Worm (Caenorhabditis elegans) whole organism, L3 larva: ENCODE data around the gene sulp-4.

Experiments used
- R02D3.7 ChIP-seq: fragments of 150-350 bp; optimal IDR thresholded peaks from 2 replicates; lab custom pipeline; 2014; ENCODE audit warnings: missing biosample characterization, missing genetic modification characterization
- ZK546.5 ChIP-seq: sonication (generic microtip); optimal IDR thresholded peaks from 2 replicates; lab custom pipeline; 2017; ENCODE audit warnings: missing biosample characterization, missing genetic modification characterization
- aly-2 ChIP-seq: fragments of 150-350 bp; optimal IDR thresholded peaks from 2 replicates; lab custom pipeline; 2014; ENCODE audit warnings: missing biosample characterization, missing genetic modification characterization
- ama-1 ChIP-seq: fragments of 150-350 bp; optimal IDR thresholded peaks from 2 replicates; lab custom pipeline; 2018
- ceh-16 ChIP-seq: sonication (generic microtip); optimal IDR thresholded peaks from 2 replicates; lab custom pipeline; 2017; ENCODE audit warnings: missing biosample characterization, missing genetic modification characterization
- ceh-28 ChIP-seq: fragments of 150-350 bp; optimal IDR thresholded peaks from 2 replicates; lab custom pipeline; 2014; ENCODE audit warnings: missing biosample characterization, missing genetic modification reagents, missing genetic modification characterization
- ceh-82 ChIP-seq: fragments of 150-350 bp; optimal IDR thresholded peaks from 2 replicates; lab custom pipeline; 2014; ENCODE audit warnings: missing biosample characterization, missing genetic modification characterization
- ceh-9 ChIP-seq: sonication (generic microtip); optimal IDR thresholded peaks from 2 replicates; lab custom pipeline; 2018; ENCODE audit warnings: missing biosample characterization, missing genetic modification characterization
- daf-12 ChIP-seq: fragments of 150-350 bp; optimal IDR thresholded peaks from 2 replicates; lab custom pipeline; 2014; ENCODE audit warnings: missing biosample characterization, missing genetic modification reagents, missing genetic modification characterization
- egl-27 ChIP-seq: sonication (generic microtip); optimal IDR thresholded peaks from 4 replicates; lab custom pipeline; 2017; ENCODE audit warnings: missing biosample characterization, missing genetic modification reagents, missing genetic modification characterization
- egl-5 ChIP-seq: fragments of 150-350 bp; optimal IDR thresholded peaks from 2 replicates; lab custom pipeline; 2017; ENCODE audit warnings: missing biosample characterization, missing genetic modification reagents, missing genetic modification characterization, inconsistent platforms
- elt-1 ChIP-seq: fragments of 150-350 bp; optimal IDR thresholded peaks from 2 replicates; lab custom pipeline; 2014; ENCODE audit warnings: missing biosample characterization, missing genetic modification characterization
- elt-2 ChIP-seq: sonication (generic microtip); optimal IDR thresholded peaks from 2 replicates; lab custom pipeline; 2016; ENCODE audit warnings: missing genetic modification reagents, mild to moderate bottlenecking, missing genetic modification characterization, missing compliant biosample characterization
- fkh-10 ChIP-seq: sonication (generic microtip); optimal IDR thresholded peaks from 2 replicates; lab custom pipeline; 2017; ENCODE audit warnings: missing biosample characterization, missing genetic modification reagents, missing genetic modification characterization
- fkh-2 ChIP-seq: fragments of 150-350 bp; optimal IDR thresholded peaks from 2 replicates; lab custom pipeline; 2014; ENCODE audit warnings: missing biosample characterization, missing genetic modification reagents, missing genetic modification characterization
- hmg-11 ChIP-seq: sonication (generic microtip); optimal IDR thresholded peaks from 2 replicates; lab custom pipeline; 2016; ENCODE audit warnings: missing genetic modification characterization, missing compliant biosample characterization
- jun-1 ChIP-seq: fragments of 150-350 bp; optimal IDR thresholded peaks from 2 replicates; lab custom pipeline; 2014; ENCODE audit warnings: missing biosample characterization, missing genetic modification reagents, missing genetic modification characterization
- lin-15B ChIP-seq: fragments of 150-350 bp; optimal IDR thresholded peaks from 2 replicates; lab custom pipeline; 2014; ENCODE audit warnings: missing biosample characterization, missing genetic modification characterization
- lin-39 ChIP-seq: fragments of 150-350 bp; optimal IDR thresholded peaks from 2 replicates; lab custom pipeline; 2018; ENCODE audit warnings: missing biosample characterization, missing genetic modification reagents, missing genetic modification characterization
- lsy-12 ChIP-seq: sonication (generic microtip); optimal IDR thresholded peaks from 2 replicates; lab custom pipeline; 2016; ENCODE audit warnings: mild to moderate bottlenecking, missing genetic modification characterization, missing compliant biosample characterization
- nfya-1 ChIP-seq: sonication (generic microtip); optimal IDR thresholded peaks from 2 replicates; lab custom pipeline; 2017; ENCODE audit warnings: missing genetic modification characterization, mild to moderate bottlenecking, missing compliant biosample characterization, antibody characterized with exemption, moderate library complexity; ENCODE audit not compliant: insufficient read depth
- nhr-11 ChIP-seq: fragments of 150-350 bp; optimal IDR thresholded peaks from 2 replicates; lab custom pipeline; 2014; ENCODE audit warnings: missing biosample characterization, missing genetic modification characterization
- nhr-12 ChIP-seq: fragments of 150-350 bp; optimal IDR thresholded peaks from 2 replicates; lab custom pipeline; 2014; ENCODE audit warnings: missing biosample characterization, missing genetic modification characterization
- nhr-23 ChIP-seq: fragments of 150-350 bp; optimal IDR thresholded peaks from 2 replicates; lab custom pipeline; 2014; ENCODE audit warnings: missing biosample characterization, missing genetic modification reagents, missing genetic modification characterization
- nhr-237 ChIP-seq: fragments of 150-350 bp; optimal IDR thresholded peaks from 2 replicates; lab custom pipeline; 2014; ENCODE audit warnings: missing biosample characterization, missing genetic modification characterization
- nhr-43 ChIP-seq: sonication (generic microtip); optimal IDR thresholded peaks from 2 replicates; lab custom pipeline; 2016; ENCODE audit warnings: mild to moderate bottlenecking, missing genetic modification characterization, missing compliant biosample characterization; ENCODE audit not compliant: poor library complexity, severe bottlenecking
- nhr-67 ChIP-seq: fragments of 150-350 bp; optimal IDR thresholded peaks from 2 replicates; lab custom pipeline; 2014; ENCODE audit warnings: missing biosample characterization, missing genetic modification characterization
- nhr-76 ChIP-seq: fragments of 150-350 bp; sonication (generic microtip); optimal IDR thresholded peaks from 5 replicates; lab custom pipeline; 2014; ENCODE audit warnings: missing biosample characterization, missing genetic modification characterization
- nhr-77 ChIP-seq: fragments of 150-350 bp; optimal IDR thresholded peaks from 2 replicates; lab custom pipeline; 2014; ENCODE audit warnings: missing biosample characterization, missing genetic modification characterization
- pha-4 ChIP-seq: fragments of 150-350 bp; optimal IDR thresholded peaks from 2 replicates; lab custom pipeline; 2014; ENCODE audit warnings: missing biosample characterization, missing genetic modification reagents, missing genetic modification characterization
- pqm-1 ChIP-seq: fragments of 150-350 bp; optimal IDR thresholded peaks from 2 replicates; lab custom pipeline; 2017; ENCODE audit warnings: missing biosample characterization, missing genetic modification characterization, inconsistent platforms
- sea-2 ChIP-seq: fragments of 150-350 bp; sonication (generic microtip); optimal IDR thresholded peaks from 4 replicates; lab custom pipeline; 2014; ENCODE audit warnings: missing biosample characterization, missing genetic modification reagents, missing genetic modification characterization
- skn-1 ChIP-seq: fragments of 150-350 bp; optimal IDR thresholded peaks from 2 replicates; lab custom pipeline; 2014; ENCODE audit warnings: missing biosample characterization, missing genetic modification characterization
- snpc-4 ChIP-seq: fragments of 150-350 bp; optimal IDR thresholded peaks from 2 replicates; lab custom pipeline; 2014; ENCODE audit warnings: missing biosample characterization, missing genetic modification characterization
- unc-39 ChIP-seq: sonication (generic microtip); optimal IDR thresholded peaks from 4 replicates; lab custom pipeline; 2017; ENCODE audit warnings: missing biosample characterization, missing genetic modification characterization
- unc-62 ChIP-seq: fragments of 150-350 bp; sonication (generic microtip); optimal IDR thresholded peaks from 4 replicates; lab custom pipeline; 2014; ENCODE audit warnings: missing biosample characterization, missing genetic modification reagents, missing genetic modification characterization
- zag-1 ChIP-seq: fragments of 150-350 bp; optimal IDR thresholded peaks from 2 replicates; lab custom pipeline; 2014; ENCODE audit warnings: missing biosample characterization, missing genetic modification characterization
- ztf-11 ChIP-seq: fragments of 150-350 bp; optimal IDR thresholded peaks from 2 replicates; lab custom pipeline; 2014; ENCODE audit warnings: missing biosample characterization, missing genetic modification characterization

Gene sulp-4

ce11 chrV:11875060-11875459 is at the start of gene sulp-4:
Gene sulp-4 (plus strand): TSS chrV:11875360.
- no peak for TF ChIP-seq nhr-11 (tag; lab: Kevin White, UChicago)
- TF ChIP-seq ztf-11: no peak
- no peak for TF ChIP-seq elt-2 (tag; lab: Kevin White, UChicago)
- no peak for TF ChIP-seq ama-1 (lab: Kevin White, UChicago)
- no peak for TF ChIP-seq skn-1 (tag; lab: Kevin White, UChicago)
- no peak for TF ChIP-seq fkh-2 (tag; lab: Kevin White, UChicago)

- TF ChIP-seq zag-1: no peak
- peak; percentile 51 for TF ChIP-seq elt-2 (tag; lab: Kevin White, UChicago)
- no peak for TF ChIP-seq nhr-11 (tag; lab: Kevin White, UChicago)
- no peak for TF ChIP-seq egl-5 (tag; lab: Kevin White, UChicago)
- no peak for TF ChIP-seq nhr-237 (tag; lab: Kevin White, UChicago)
- TF ChIP-seq R02D3.7 (tag; lab: Kevin White, UChicago): no peak
- no peak for TF ChIP-seq nhr-12
Measured at ce11 chrV:11825662-11826061, 49.5 kb upstream of the sulp-4 start, which contains the start of gene D2023.4. Gene D2023.4 (minus strand): TSS chrV:11825762.

DNA sequence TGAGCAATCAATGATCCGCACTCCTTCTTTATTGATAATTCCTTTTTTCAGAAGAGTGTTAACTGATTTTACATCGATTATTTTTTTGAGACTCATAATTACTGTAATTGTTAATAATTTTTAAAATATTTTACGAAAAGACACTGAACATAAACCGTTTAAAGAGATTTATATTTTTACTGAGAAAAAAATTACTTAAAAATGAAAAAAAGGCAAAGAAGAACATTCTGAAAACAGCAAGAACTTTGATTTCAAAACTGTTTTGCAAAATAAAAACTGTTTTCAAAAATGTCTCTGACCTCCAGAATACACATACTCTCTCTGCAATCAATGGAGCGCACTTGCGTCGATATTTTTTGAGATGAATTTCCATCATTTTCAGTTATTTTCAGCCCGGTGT is 48.2 kb upstream of the sulp-4 start, which contains the start of the genes mpst-1 and D2023.6:
TSS of gene mpst-1 (minus strand) at position 101 of the 400 bp plus-strand sequence.
TSS of gene D2023.6 (plus strand) at position 388 of the 400 bp plus-strand sequence.
- TF ChIP-seq pha-4 (tag; lab: Kevin White, UChicago) (no peak), sea-2 (GFP tag; lab: Kevin White, UChicago) (no peak), unc-62 (GFP tag; lab: Kevin White, UChicago) (no peak), ceh-82 (no peak), nfya-1 (tag; lab: Kevin White, UChicago) (peak; percentile 37), elt-1 (no peak), nhr-76 (no peak), daf-12 (tag; lab: Kevin White, UChicago) (no peak), fkh-10 (GFP tag; lab: Kevin White, UChicago) (no peak), egl-5 (tag; lab: Kevin White, UChicago) (no peak), unc-39 (tag; lab: Kevin White, UChicago) (no peak), jun-1 (no peak), snpc-4 (tag; lab: Kevin White, UChicago) (no peak), nhr-23 (peak; percentile 3), aly-2 (tag; lab: Kevin White, UChicago) (no peak)

DNA sequence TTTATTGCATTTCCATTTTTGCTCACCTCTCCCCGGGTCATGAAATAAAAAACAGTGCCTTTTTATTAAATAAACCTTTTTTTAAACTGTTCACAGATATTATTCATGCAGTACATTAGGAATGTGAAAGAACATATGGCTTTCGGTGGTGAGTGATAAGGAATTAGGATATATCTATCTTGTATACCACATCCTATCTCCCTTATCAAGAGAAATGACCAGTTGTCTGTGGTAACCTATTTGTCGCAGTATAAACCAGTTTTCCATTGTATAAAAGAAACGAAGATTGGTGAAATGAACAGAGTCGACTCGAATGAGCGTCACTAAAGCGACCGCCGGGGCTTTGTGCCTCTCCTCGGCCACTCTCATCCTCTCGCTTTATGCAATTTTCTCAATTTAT is 45.9 kb upstream of the sulp-4 start, which contains the start of gene col-158:
TSS of gene col-158 (plus strand) at position 301 of the 400 bp plus-strand sequence.
- TF ChIP-seq daf-12 (tag; lab: Kevin White, UChicago): no peak
- no peak for TF ChIP-seq lsy-12
- no peak for TF ChIP-seq fkh-2 (tag; lab: Kevin White, UChicago)
- no peak for TF ChIP-seq R02D3.7 (tag; lab: Kevin White, UChicago)
- no peak for TF ChIP-seq unc-39 (tag; lab: Kevin White, UChicago)
- no peak for TF ChIP-seq jun-1
- TF ChIP-seq fkh-10 (GFP tag; lab: Kevin White, UChicago): no peak
- no peak for TF ChIP-seq pqm-1
- no peak for TF ChIP-seq lin-15B (tag; lab: Kevin White, UChicago)
- no peak for TF ChIP-seq nhr-77 (tag; lab: Kevin White, UChicago)
- TF ChIP-seq pha-4 (tag; lab: Kevin White, UChicago): no peak
- TF ChIP-seq hmg-11: no peak
- no peak for TF ChIP-seq lin-39 (tag; lab: Kevin White, UChicago)

DNA sequence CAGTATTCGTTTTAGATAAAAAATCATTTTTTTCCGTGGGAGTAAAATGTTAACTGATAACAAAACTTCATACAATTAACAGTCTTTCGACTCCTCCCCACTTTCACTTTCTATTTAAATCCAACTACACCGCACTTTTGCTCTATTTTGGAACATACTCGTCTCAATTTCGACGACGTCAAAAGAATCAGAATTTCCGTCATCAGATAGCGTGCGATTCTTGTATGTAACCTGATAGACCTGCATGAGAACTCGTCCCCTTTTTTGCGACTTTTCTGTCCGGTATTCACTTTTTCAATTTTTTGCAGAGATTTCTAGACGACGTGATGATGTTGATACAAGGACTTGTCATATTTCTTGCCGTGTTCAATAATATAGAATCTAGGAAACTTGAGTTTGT is 41.8 kb upstream of the sulp-4 start, which contains the start of gene pho-8:
TSS of gene pho-8 (plus strand) at position 301 of the 400 bp plus-strand sequence.
- no peak for TF ChIP-seq jun-1
- TF ChIP-seq ZK546.5: no peak
- TF ChIP-seq unc-39 (tag; lab: Kevin White, UChicago): no peak
- no peak for TF ChIP-seq nfya-1 (tag; lab: Kevin White, UChicago)
- TF ChIP-seq nhr-67: no peak
- no peak for TF ChIP-seq zag-1
- no peak for TF ChIP-seq lin-15B (tag; lab: Kevin White, UChicago)
- TF ChIP-seq hmg-11: no peak
- TF ChIP-seq ceh-9 (tag; lab: Kevin White, UChicago): no peak
- no peak for TF ChIP-seq nhr-77 (tag; lab: Kevin White, UChicago)
- TF ChIP-seq egl-27: no peak
- no peak for TF ChIP-seq ceh-16 (tag; lab: Kevin White, UChicago)
- no peak for TF ChIP-seq ceh-28 (tag; lab: Kevin White, UChicago)
- no peak for TF ChIP-seq nhr-237 (tag; lab: Kevin White, UChicago)
- no peak for TF ChIP-seq nhr-23
- no peak for TF ChIP-seq egl-5 (tag; lab: Kevin White, UChicago)
- no peak for TF ChIP-seq fkh-10 (GFP tag; lab: Kevin White, UChicago)
- no peak for TF ChIP-seq nhr-43 (tag; lab: Kevin White, UChicago)
- TF ChIP-seq fkh-2 (tag; lab: Kevin White, UChicago): no peak
